Fruit fly (Drosophila melanogaster) whole organism, embryonic: ENCODE measurements around the gene CG33090.
A peak's percentile ranks its signal among the peaks of the same experiment; 100 is the strongest.

Experiments used
- Abd-B ChIP-seq: fragments of 200-800 bp; sonication (Bioruptor generic); optimal IDR thresholded peaks from 2 replicates; lab custom pipeline; 2018; ENCODE audit warnings: missing biosample characterization, mild to moderate bottlenecking, missing genetic modification characterization, moderate library complexity
- CG10366 ChIP-seq: fragments of 200-800 bp; sonication (Bioruptor generic); IDR thresholded peaks from 2 replicates; pipeline ENCODE4 v1.3.6; 2022; ENCODE audit warnings: missing biosample characterization, missing genetic modification characterization
- CG10543 ChIP-seq: fragments of 200-800 bp; sonication (Bioruptor generic); optimal IDR thresholded peaks from 3 replicates; lab custom pipeline; 2017; ENCODE audit warnings: missing biosample characterization, mild to moderate bottlenecking, missing genetic modification characterization, moderate library complexity
- CG11085 ChIP-seq: fragments of 200-800 bp; sonication (Bioruptor generic); IDR thresholded peaks from 2 replicates; pipeline ENCODE4 v1.3.6; 2022; ENCODE audit warnings: missing biosample characterization, missing genetic modification characterization
- CG11093 ChIP-seq: fragments of 200-800 bp; sonication (Bioruptor generic); IDR thresholded peaks from 3 replicates; pipeline ENCODE4 v1.3.6; 2022; ENCODE audit warnings: missing biosample characterization, missing genetic modification characterization
- CG11504 ChIP-seq: fragments of 200-800 bp; sonication (Bioruptor generic); optimal IDR thresholded peaks from 3 replicates; lab custom pipeline; 2019; ENCODE audit warnings: missing biosample characterization, mild to moderate bottlenecking, missing genetic modification characterization, moderate library complexity
- CG12104 ChIP-seq: fragments of 200-800 bp; sonication (Bioruptor generic); optimal IDR thresholded peaks from 3 replicates; lab custom pipeline; 2016; ENCODE audit warnings: missing biosample characterization, missing genetic modification characterization
- CG13424 ChIP-seq: fragments of 200-800 bp; sonication (Bioruptor generic); optimal IDR thresholded peaks from 2 replicates; lab custom pipeline; 2019; ENCODE audit warnings: missing biosample characterization, mild to moderate bottlenecking, missing genetic modification characterization, moderate library complexity
- CG14050 ChIP-seq: fragments of 200-800 bp; sonication (Bioruptor generic); IDR thresholded peaks from 3 replicates; pipeline ENCODE4 v1.3.6; 2022; ENCODE audit warnings: missing biosample characterization, missing genetic modification characterization
- CG1529 ChIP-seq: fragments of 200-800 bp; sonication (Bioruptor generic); optimal IDR thresholded peaks from 3 replicates; lab custom pipeline; 2018; ENCODE audit warnings: missing biosample characterization, missing genetic modification characterization
- CG1603 ChIP-seq: fragments of 200-800 bp; sonication (Bioruptor generic); optimal IDR thresholded peaks from 2 replicates; lab custom pipeline; 2019; ENCODE audit warnings: missing biosample characterization, mild to moderate bottlenecking, missing genetic modification characterization, moderate library complexity
- CG16813 ChIP-seq: fragments of 200-800 bp; sonication (Bioruptor generic); IDR thresholded peaks from 3 replicates; pipeline ENCODE4 v1.3.6; 2022; ENCODE audit warnings: missing biosample characterization, missing genetic modification characterization; ENCODE audit not compliant: partially characterized antibody
- CG17186 ChIP-seq: fragments of 200-800 bp; sonication (Bioruptor generic); optimal IDR thresholded peaks from 3 replicates; lab custom pipeline; 2017; ENCODE audit warnings: missing biosample characterization, missing genetic modification reagents, missing genetic modification characterization
- CG30020 ChIP-seq: fragments of 200-800 bp; optimal IDR thresholded peaks from 2 replicates; lab custom pipeline; 2019; ENCODE audit warnings: missing biosample characterization, mild to moderate bottlenecking, missing genetic modification characterization, moderate library complexity
- CG31365 ChIP-seq: fragments of 200-800 bp; sonication (Bioruptor generic); optimal IDR thresholded peaks from 2 replicates; lab custom pipeline; 2018; ENCODE audit warnings: missing biosample characterization, mild to moderate bottlenecking, missing genetic modification characterization
- CG7556 ChIP-seq: fragments of 200-800 bp; sonication (Bioruptor generic); optimal IDR thresholded peaks from 2 replicates; lab custom pipeline; 2017; ENCODE audit warnings: missing biosample characterization, mild to moderate bottlenecking, missing genetic modification characterization
- CG7745 ChIP-seq: fragments of 200-800 bp; sonication (Bioruptor generic); optimal IDR thresholded peaks from 2 replicates; lab custom pipeline; 2018; ENCODE audit warnings: missing biosample characterization, mild to moderate bottlenecking, missing genetic modification characterization, moderate library complexity
- CG7928 ChIP-seq: fragments of 200-800 bp; sonication (Bioruptor generic); optimal IDR thresholded peaks from 2 replicates; lab custom pipeline; 2017; ENCODE audit warnings: missing biosample characterization, mild to moderate bottlenecking, missing genetic modification characterization
- CG9797 ChIP-seq: fragments of 200-800 bp; sonication (Bioruptor generic); optimal IDR thresholded peaks from 3 replicates; lab custom pipeline; 2018; ENCODE audit warnings: missing biosample characterization, mild to moderate bottlenecking, missing genetic modification characterization
- Chrac-16 ChIP-seq: fragments of 200-800 bp; sonication (Bioruptor generic); optimal IDR thresholded peaks from 3 replicates; lab custom pipeline; 2016; ENCODE audit warnings: missing biosample characterization, missing genetic modification characterization
- Dbx ChIP-seq: fragments of 200-800 bp; sonication (Bioruptor generic); IDR thresholded peaks from 3 replicates; pipeline ENCODE4 v1.3.6; 2022; ENCODE audit warnings: missing biosample characterization, missing genetic modification characterization
- Deaf1 ChIP-seq: fragments of 200-800 bp; optimal IDR thresholded peaks from 3 replicates; lab custom pipeline; 2019; ENCODE audit warnings: missing biosample characterization, mild to moderate bottlenecking, missing genetic modification characterization, moderate library complexity
- Drgx ChIP-seq: fragments of 200-800 bp; sonication (Bioruptor generic); IDR thresholded peaks from 2 replicates; pipeline ENCODE4 v1.3.6; 2022; ENCODE audit warnings: missing biosample characterization, missing genetic modification characterization
- HLH54F ChIP-seq: fragments of 200-800 bp; sonication (Bioruptor generic); optimal IDR thresholded peaks from 3 replicates; lab custom pipeline; 2016; ENCODE audit warnings: missing biosample characterization, missing genetic modification characterization
- NfI ChIP-seq: fragments of 200-800 bp; sonication (Bioruptor generic); optimal IDR thresholded peaks from 3 replicates; lab custom pipeline; 2018; ENCODE audit warnings: missing biosample characterization, mild to moderate bottlenecking, missing genetic modification characterization, moderate library complexity
- Ptx1 ChIP-seq: fragments of 200-800 bp; sonication (Bioruptor generic); IDR thresholded peaks from 2 replicates; pipeline ENCODE4 v1.3.6; 2022; ENCODE audit warnings: missing biosample characterization, missing genetic modification characterization
- Vsx1 ChIP-seq: fragments of 200-800 bp; sonication (Bioruptor generic); optimal IDR thresholded peaks from 2 replicates; lab custom pipeline; 2017; ENCODE audit warnings: missing biosample characterization, mild to moderate bottlenecking, missing genetic modification characterization, missing genetic modification reagents
- ash1 ChIP-seq: fragments of 200-800 bp; sonication (Bioruptor generic); optimal IDR thresholded peaks from 2 replicates; lab custom pipeline; 2018; ENCODE audit warnings: missing biosample characterization, mild to moderate bottlenecking, missing genetic modification characterization
- bbx ChIP-seq: fragments of 200-800 bp; sonication (Bioruptor generic); IDR thresholded peaks from 2 replicates; pipeline ENCODE4 v1.3.6; 2022; ENCODE audit warnings: missing biosample characterization, missing genetic modification characterization; ENCODE audit not compliant: partially characterized antibody
- bcd ChIP-seq: fragments of 200-800 bp; sonication (Bioruptor generic); optimal IDR thresholded peaks from 2 replicates; lab custom pipeline; 2017; ENCODE audit warnings: missing biosample characterization, mild to moderate bottlenecking, missing genetic modification characterization
- bsh ChIP-seq, 2 experiments: fragments of 200-800 bp; sonication (Bioruptor generic); optimal IDR thresholded peaks; 2 replicates each; lab custom pipeline; 2017 to 2018; ENCODE audit warnings: mild to moderate bottlenecking in 2 of 2, missing biosample characterization in 2 of 2, missing genetic modification characterization in 2 of 2, moderate library complexity in 1 of 2
- cad ChIP-seq: fragments of >200 bp; optimal IDR thresholded peaks from 2 replicates; lab custom pipeline; 2017; ENCODE audit warnings: missing biosample characterization, missing genetic modification characterization
- cato ChIP-seq: fragments of 200-800 bp; sonication (Bioruptor generic); optimal IDR thresholded peaks from 2 replicates; lab custom pipeline; 2016; ENCODE audit warnings: missing biosample characterization, missing genetic modification characterization, borderline replicate concordance
- chm ChIP-seq: fragments of 200-800 bp; sonication (Bioruptor generic); IDR thresholded peaks from 2 replicates; pipeline ENCODE4 v1.3.6; 2022; ENCODE audit warnings: missing biosample characterization, missing genetic modification characterization
- croc ChIP-seq: fragments of 200-800 bp; sonication (Bioruptor generic); conservative IDR thresholded peaks from 3 replicates; pipeline ENCODE4 v1.3.6; 2022; ENCODE audit warnings: missing biosample characterization, missing genetic modification characterization
- gem ChIP-seq: fragments of 200-800 bp; sonication (Bioruptor generic); optimal IDR thresholded peaks from 2 replicates; lab custom pipeline; 2019; ENCODE audit warnings: missing biosample characterization, mild to moderate bottlenecking, missing genetic modification characterization, moderate library complexity
- gsb ChIP-seq: fragments of 200-800 bp; sonication (Bioruptor generic); IDR thresholded peaks from 2 replicates; pipeline ENCODE4 v1.3.6; 2022; ENCODE audit warnings: missing biosample characterization, missing genetic modification characterization
- lola ChIP-seq, 3 experiments: fragments of >200 bp in 2 of 3; fragments of 200-800 bp in 1 of 3; sonication (Bioruptor generic) in 1 of 3; optimal IDR thresholded peaks; 2 replicates each; lab custom pipeline; 2017 to 2019; ENCODE audit warnings: missing biosample characterization in 3 of 3, missing genetic modification characterization in 3 of 3, mild to moderate bottlenecking in 1 of 3, moderate library complexity in 1 of 3
- mam ChIP-seq: fragments of 200-800 bp; sonication (Bioruptor generic); optimal IDR thresholded peaks from 3 replicates; lab custom pipeline; 2016; ENCODE audit warnings: missing biosample characterization, missing genetic modification characterization
- nom ChIP-seq: fragments of 200-800 bp; sonication (Bioruptor generic); optimal IDR thresholded peaks from 2 replicates; lab custom pipeline; 2017; ENCODE audit warnings: missing biosample characterization, missing genetic modification characterization, mild to moderate bottlenecking, moderate library complexity, missing genetic modification reagents
- onecut ChIP-seq: fragments of 200-800 bp; sonication (Bioruptor generic); IDR thresholded peaks from 2 replicates; pipeline ENCODE4 v1.3.6; 2022; ENCODE audit warnings: missing biosample characterization, missing genetic modification characterization
- pan ChIP-seq, 4 experiments: fragments of >200 bp in 3 of 4; fragments of 200-800 bp in 1 of 4; sonication (Bioruptor generic) in 1 of 4; optimal IDR thresholded peaks in 3 of 4; IDR thresholded peaks in 1 of 4; 2 replicates each; pipeline versions ENCODE4 v1.3.6 to Lab custom; 2017 to 2022; ENCODE audit warnings: missing biosample characterization in 2 of 4, missing genetic modification characterization in 2 of 4, mixed read lengths in 1 of 4
- sc ChIP-seq, 3 experiments: fragments of >200 bp in 2 of 3; fragments of 200-800 bp in 1 of 3; sonication (Bioruptor generic) in 1 of 3; optimal IDR thresholded peaks; 2 replicates in 2 of 3; 3 replicates in 1 of 3; lab custom pipeline; 2017; ENCODE audit warnings: mild to moderate bottlenecking in 1 of 3, missing biosample characterization in 1 of 3, missing genetic modification characterization in 1 of 3, missing genetic modification reagents in 1 of 3
- sd ChIP-seq: fragments of 200-800 bp; sonication (Bioruptor generic); optimal IDR thresholded peaks from 3 replicates; lab custom pipeline; 2018; ENCODE audit warnings: missing biosample characterization, mild to moderate bottlenecking, missing genetic modification characterization, moderate library complexity
- sens ChIP-seq: fragments of 200-800 bp; sonication (Bioruptor generic); peaks from one replicate; lab custom pipeline; 2016; ENCODE audit warnings: missing biosample characterization, missing genetic modification characterization
- so ChIP-seq: fragments of 200-800 bp; sonication (Bioruptor generic); IDR thresholded peaks from 3 replicates; pipeline ENCODE4 v1.3.6; 2022; ENCODE audit warnings: missing biosample characterization, missing genetic modification characterization
- sqz ChIP-seq: fragments of 200-800 bp; sonication (Bioruptor generic); optimal IDR thresholded peaks from 3 replicates; lab custom pipeline; 2018; ENCODE audit warnings: missing biosample characterization, mild to moderate bottlenecking, missing genetic modification characterization
- toy ChIP-seq: fragments of 200-800 bp; sonication (Bioruptor generic); IDR thresholded peaks from 2 replicates; pipeline ENCODE4 v1.3.6; 2022; ENCODE audit warnings: missing biosample characterization, missing genetic modification characterization

CG33090 gene

dm6 chr2L:14376484-14377254 lies 42.7 kb downstream of the CG33090 start (continued):
- TF ChIP-seq CG16813 (GFP tag; lab: Robert Waterston, UW) (no peak), CG11093 (no peak; the same call in 2 of the 3 replicates), Vsx1 (GFP tag; lab: Kevin White, UChicago) (no peak), toy (no peak), onecut (GFP tag; lab: Robert Waterston, UW) (no peak), Chrac-16 (GFP tag; lab: Kevin White, UChicago) (peak; percentile 9), chm (GFP tag; lab: Robert Waterston, UW) (no peak), lola (GFP tag; optimal IDR thresholded peaks at IDR 0.05; lab: Kevin White, UChicago) (peak in 1 of 3 experiments; percentile 15), cad (no peak), CG30020 (tag; lab: Kevin White, UChicago) (no peak), CG1529 (GFP tag; lab: Kevin White, UChicago) (no peak), sc (optimal IDR thresholded peaks at IDR 0.05; lab: Kevin White, UChicago) (no peak), sc (GFP tag; optimal IDR thresholded peaks at IDR 0.05; lab: Kevin White, UChicago) (no peak), bbx (GFP tag; lab: Robert Waterston, UW) (no peak), CG10543 (GFP tag; lab: Kevin White, UChicago) (no peak), sqz (no peak), CG12104 (GFP tag; lab: Kevin White, UChicago) (no peak), Ptx1 (GFP tag; lab: Robert Waterston, UW) (peak; percentile 48), CG11085 (no peak), CG1603 (tag; lab: Kevin White, UChicago) (peak; percentile 30), ash1 (GFP tag; lab: Kevin White, UChicago) (no peak), gem (tag; lab: Kevin White, UChicago) (peak; percentile 35), gsb (GFP tag; lab: Robert Waterston, UW) (no peak), CG7745 (tag; lab: Kevin White, UChicago) (no peak), NfI (GFP tag; lab: Kevin White, UChicago) (peak; percentile 6), HLH54F (GFP tag; lab: Kevin White, UChicago) (peak; percentile 1), nom (GFP tag; lab: Kevin White, UChicago) (no peak), croc (GFP tag; lab: Robert Waterston, UW) (0 out of 3 replicates have a peak, but pooled peaks have one; percentile 19), Deaf1 (tag; lab: Kevin White, UChicago) (no peak), CG31365 (tag; lab: Kevin White, UChicago) (no peak), CG9797 (GFP tag; lab: Kevin White, UChicago) (no peak), mam (GFP tag; lab: Kevin White, UChicago) (no peak), CG7928 (GFP tag; lab: Kevin White, UChicago) (no peak), Dbx (GFP tag; lab: Robert Waterston, UW) (no peak), bsh (GFP tag; optimal IDR thresholded peaks at IDR 0.05; lab: Kevin White, UChicago) (no peak), sd (tag; lab: Kevin White, UChicago) (peak; percentile 91), bcd (GFP tag; lab: Kevin White, UChicago) (peak; percentile 48), sens (GFP tag; lab: Kevin White, UChicago) (peak; percentile 31), so (GFP tag; lab: Robert Waterston, UW) (no peak), Abd-B (GFP tag; lab: Kevin White, UChicago) (peak; percentile 55), CG7556 (peak; percentile 45), pan (optimal IDR thresholded peaks at IDR 0.05; lab: Kevin White, UChicago) (no peak), pan (GFP tag; optimal IDR thresholded peaks at IDR 0.05 in 1 of 2, IDR thresholded peaks at IDR 0.05 in 1 of 2) (peak in 1 of 2 experiments; percentile 45), CG10366 (GFP tag; lab: Robert Waterston, UW) (no peak), CG13424 (tag; lab: Kevin White, UChicago) (peak; percentile 32), Drgx (GFP tag; lab: Robert Waterston, UW) (no peak), CG14050 (GFP tag; lab: Robert Waterston, UW) (no peak), CG17186 (GFP tag; lab: Kevin White, UChicago) (no peak), CG11504 (tag; lab: Kevin White, UChicago) (peak; percentile 51), cato (no peak)
